Fruit fly (Drosophila melanogaster) S2 (cell line): ENCODE data around the gene NimC3.

ENCODE experiments used
- CG8478 ChIP-seq: fragments of >200 bp; optimal IDR thresholded peaks from 2 replicates; lab custom pipeline; 2018
- CTCF ChIP-seq, 2 experiments: fragments of >200 bp; optimal IDR thresholded peaks; 2 replicates each; lab custom pipeline; 2018

NimC3 gene

dm6 chr2L:14001078-14001477 lies 18.9 kb downstream of the NimC3 start, which contains the start of gene rk:
Gene rk, minus strand, starts transcription at chr2L:14001248.
- no peak for TF ChIP-seq CG8478 (lab: Kevin White, UChicago)

dm6 chr2L:13998952-13999351 lies 21.1 kb downstream of the NimC3 start:
- no peak for TF ChIP-seq CTCF (optimal IDR thresholded peaks at IDR 0.05; lab: Kevin White, UChicago)
- no peak for TF ChIP-seq CG8478 (lab: Kevin White, UChicago)

dm6 chr2L:13979826-13980225 lies 40.2 kb downstream of the NimC3 start, which contains the start of gene NimC2:
Gene NimC2, plus strand, starts transcription at chr2L:13980126.
- TF ChIP-seq CTCF (optimal IDR thresholded peaks at IDR 0.05; lab: Kevin White, UChicago): no peak
- no peak for TF ChIP-seq CG8478 (lab: Kevin White, UChicago)

dm6 chr2L:13977073-13977472 lies 42.9 kb downstream of the NimC3 start, which contains the start of gene Cyp28a5:
Gene Cyp28a5, plus strand, starts transcription at chr2L:13977302.
- no peak for TF ChIP-seq CG8478 (lab: Kevin White, UChicago)
- no peak for TF ChIP-seq CTCF (optimal IDR thresholded peaks at IDR 0.05; lab: Kevin White, UChicago)

dm6 chr2L:13976669-13977068 lies 43.3 kb downstream of the NimC3 start, which contains the start of gene NimC1:
Gene NimC1, minus strand, starts transcription at chr2L:13976769.
- no peak for TF ChIP-seq CTCF (optimal IDR thresholded peaks at IDR 0.05; lab: Kevin White, UChicago)
- no peak for TF ChIP-seq CG8478 (lab: Kevin White, UChicago)

- no peak for TF ChIP-seq CG8478 (lab: Kevin White, UChicago)
- no peak for TF ChIP-seq CTCF (optimal IDR thresholded peaks at IDR 0.05; lab: Kevin White, UChicago)
These were observed 47.2 kb downstream of the NimC3 start, which contains the start of gene He for dm6 chr2L:13972847-13973246. Gene He, minus strand, starts transcription at chr2L:13972947.

- TF ChIP-seq CG8478 (lab: Kevin White, UChicago) (no peak), CTCF (optimal IDR thresholded peaks at IDR 0.05; lab: Kevin White, UChicago) (no peak)
These were observed 50.1 kb downstream of the NimC3 start, which contains the start of the genes NimB4 and NimB5 for dm6 chr2L:13969876-13970275. Gene NimB4, minus strand, starts transcription at chr2L:13969976. Gene NimB5, plus strand, starts transcription at chr2L:13970177.
